Fruit fly (Drosophila melanogaster) whole organism, embryonic: ENCODE measurements around the gene elgi.

Source experiments
- Abd-B ChIP-seq: fragments of 200-800 bp; sonication (Bioruptor generic); optimal IDR thresholded peaks from 2 replicates; lab custom pipeline; 2018; ENCODE audit warnings: missing biosample characterization, mild to moderate bottlenecking, missing genetic modification characterization, moderate library complexity
- B-H2 ChIP-seq: fragments of 200-800 bp; sonication (Bioruptor generic); optimal IDR thresholded peaks from 2 replicates; lab custom pipeline; 2018; ENCODE audit warnings: missing biosample characterization, mild to moderate bottlenecking, missing genetic modification characterization
- CG10147 ChIP-seq: fragments of 200-800 bp; sonication (Bioruptor generic); optimal IDR thresholded peaks from 2 replicates; lab custom pipeline; 2019; ENCODE audit warnings: missing biosample characterization, mild to moderate bottlenecking, missing genetic modification characterization, moderate library complexity
- CG1024 ChIP-seq: fragments of 200-800 bp; sonication (Bioruptor generic); IDR thresholded peaks from 2 replicates; pipeline ENCODE4 v1.3.6; 2022; ENCODE audit warnings: missing biosample characterization, missing genetic modification characterization
- CG10267 ChIP-seq: fragments of 200-800 bp; sonication (Bioruptor generic); optimal IDR thresholded peaks from 2 replicates; lab custom pipeline; 2018; ENCODE audit warnings: missing biosample characterization, mild to moderate bottlenecking, missing genetic modification characterization, moderate library complexity
- CG11696 ChIP-seq: fragments of 200-800 bp; sonication (Bioruptor generic); IDR thresholded peaks from 2 replicates; pipeline ENCODE4 v1.3.6; 2022; ENCODE audit warnings: missing biosample characterization, missing genetic modification characterization
- CG1233 ChIP-seq: fragments of 200-800 bp; sonication (Bioruptor generic); optimal IDR thresholded peaks from 4 replicates; lab custom pipeline; 2018; ENCODE audit warnings: missing biosample characterization, mild to moderate bottlenecking, missing genetic modification characterization
- CG15269 ChIP-seq: fragments of 200-800 bp; sonication (Bioruptor generic); optimal IDR thresholded peaks from 2 replicates; lab custom pipeline; 2018; ENCODE audit warnings: missing biosample characterization, mild to moderate bottlenecking, missing genetic modification characterization, moderate library complexity
- CG1529 ChIP-seq: fragments of 200-800 bp; sonication (Bioruptor generic); optimal IDR thresholded peaks from 3 replicates; lab custom pipeline; 2018; ENCODE audit warnings: missing biosample characterization, missing genetic modification characterization
- CG16779 ChIP-seq: fragments of 200-800 bp; sonication (Bioruptor generic); IDR thresholded peaks from 2 replicates; pipeline ENCODE4 v1.3.6; 2022; ENCODE audit warnings: missing biosample characterization, missing genetic modification characterization
- CG30020 ChIP-seq: fragments of 200-800 bp; optimal IDR thresholded peaks from 2 replicates; lab custom pipeline; 2019; ENCODE audit warnings: missing biosample characterization, mild to moderate bottlenecking, missing genetic modification characterization, moderate library complexity
- CG30431 ChIP-seq: fragments of 200-800 bp; sonication (Bioruptor generic); optimal IDR thresholded peaks from 2 replicates; lab custom pipeline; 2017; ENCODE audit warnings: missing biosample characterization, missing genetic modification characterization
- CG3065 ChIP-seq: fragments of 200-800 bp; sonication (Bioruptor generic); optimal IDR thresholded peaks from 2 replicates; lab custom pipeline; 2016; ENCODE audit warnings: missing biosample characterization, missing genetic modification characterization
- CG32767 ChIP-seq: fragments of 200-800 bp; sonication (Bioruptor generic); IDR thresholded peaks from 2 replicates; pipeline ENCODE4 v1.3.6; 2022; ENCODE audit warnings: missing biosample characterization, missing genetic modification characterization
- CG34376 ChIP-seq: fragments of 200-800 bp; sonication (Bioruptor generic); optimal IDR thresholded peaks from 2 replicates; lab custom pipeline; 2018; ENCODE audit warnings: missing biosample characterization, mild to moderate bottlenecking, missing genetic modification characterization
- CG42726 ChIP-seq: fragments of 200-800 bp; sonication (Bioruptor generic); IDR thresholded peaks from 2 replicates; pipeline ENCODE4 v1.3.6; 2022; ENCODE audit warnings: missing biosample characterization, missing genetic modification characterization; ENCODE audit not compliant: partially characterized antibody
- CG6254 ChIP-seq: fragments of 200-800 bp; sonication (Bioruptor generic); optimal IDR thresholded peaks from 3 replicates; lab custom pipeline; 2017; ENCODE audit warnings: mild to moderate bottlenecking, missing biosample characterization, missing genetic modification reagents, missing genetic modification characterization
- CG6791 ChIP-seq: fragments of 200-800 bp; sonication (Bioruptor generic); IDR thresholded peaks from 3 replicates; pipeline ENCODE4 v1.3.6; 2022; ENCODE audit warnings: missing biosample characterization, missing genetic modification characterization; ENCODE audit not compliant: partially characterized antibody
- CG8290 ChIP-seq, 3 experiments: fragments of 200-800 bp; sonication (Bioruptor generic); optimal IDR thresholded peaks; 2 replicates each; lab custom pipeline; 2016 to 2019; ENCODE audit warnings: missing biosample characterization in 3 of 3, missing genetic modification characterization in 3 of 3, mild to moderate bottlenecking in 2 of 3, moderate library complexity in 1 of 3
- CG9876 ChIP-seq: fragments of 200-800 bp; sonication (Bioruptor generic); optimal IDR thresholded peaks from 2 replicates; lab custom pipeline; 2016; ENCODE audit warnings: missing biosample characterization, missing genetic modification characterization
- Dad ChIP-seq: fragments of 200-800 bp; sonication (Bioruptor generic); optimal IDR thresholded peaks from 3 replicates; lab custom pipeline; 2016; ENCODE audit warnings: missing biosample characterization, missing genetic modification characterization
- Doc2 ChIP-seq: fragments of 200-800 bp; sonication (Bioruptor generic); IDR thresholded peaks from 2 replicates; pipeline ENCODE4 v1.3.6; 2022; ENCODE audit warnings: missing biosample characterization, missing genetic modification characterization
- Dp ChIP-seq: fragments of 200-800 bp; sonication (Bioruptor generic); optimal IDR thresholded peaks from 2 replicates; lab custom pipeline; 2018; ENCODE audit warnings: missing biosample characterization, mild to moderate bottlenecking, missing genetic modification characterization, moderate library complexity
- E2f1 ChIP-seq: fragments of 200-800 bp; sonication (Bioruptor generic); IDR thresholded peaks from 2 replicates; pipeline ENCODE4 v1.3.6; 2022; ENCODE audit warnings: missing biosample characterization, missing genetic modification characterization
- E2f2 ChIP-seq: fragments of 200-800 bp; sonication (Bioruptor generic); IDR thresholded peaks from 2 replicates; pipeline ENCODE4 v1.3.6; 2022; ENCODE audit warnings: missing biosample characterization, missing genetic modification characterization
- HLH3B ChIP-seq: fragments of 200-800 bp; sonication (Bioruptor generic); IDR thresholded peaks from 2 replicates; pipeline ENCODE4 v1.3.6; 2022; ENCODE audit warnings: missing biosample characterization, missing genetic modification characterization
- HLH4C ChIP-seq: fragments of 200-800 bp; sonication (Bioruptor generic); IDR thresholded peaks from 3 replicates; pipeline ENCODE4 v1.3.6; 2022; ENCODE audit warnings: missing biosample characterization, missing genetic modification characterization; ENCODE audit not compliant: partially characterized antibody
- MESR4 ChIP-seq: fragments of 200-800 bp; sonication (Bioruptor generic); optimal IDR thresholded peaks from 2 replicates; lab custom pipeline; 2018; ENCODE audit warnings: missing biosample characterization, mild to moderate bottlenecking, missing genetic modification characterization, moderate library complexity
- Med ChIP-seq: fragments of 200-800 bp; sonication (Bioruptor generic); peaks from one replicate; lab custom pipeline; 2016; ENCODE audit warnings: missing biosample characterization, missing genetic modification characterization, mild to moderate bottlenecking, inconsistent platforms, moderate library complexity
- Poxn ChIP-seq: fragments of 200-800 bp; sonication (Bioruptor generic); IDR thresholded peaks from 2 replicates; pipeline ENCODE4 v1.3.6; 2022; ENCODE audit warnings: missing biosample characterization, missing genetic modification characterization
- Rx ChIP-seq: fragments of 200-800 bp; sonication (Bioruptor generic); IDR thresholded peaks from 2 replicates; pipeline ENCODE4 v1.3.6; 2022; ENCODE audit warnings: missing biosample characterization, missing genetic modification characterization
- Sry-β ChIP-seq: fragments of 200-800 bp; sonication (Bioruptor generic); optimal IDR thresholded peaks from 2 replicates; lab custom pipeline; 2018; ENCODE audit warnings: missing biosample characterization, mild to moderate bottlenecking, missing genetic modification characterization, moderate library complexity
- Vsx1 ChIP-seq: fragments of 200-800 bp; sonication (Bioruptor generic); optimal IDR thresholded peaks from 2 replicates; lab custom pipeline; 2017; ENCODE audit warnings: missing biosample characterization, mild to moderate bottlenecking, missing genetic modification characterization, missing genetic modification reagents
- ato ChIP-seq: fragments of 200-800 bp; sonication (Bioruptor generic); IDR thresholded peaks from 2 replicates; pipeline ENCODE4 v1.3.6; 2022; ENCODE audit warnings: missing biosample characterization, missing genetic modification characterization; ENCODE audit not compliant: partially characterized antibody
- bbx ChIP-seq: fragments of 200-800 bp; sonication (Bioruptor generic); IDR thresholded peaks from 2 replicates; pipeline ENCODE4 v1.3.6; 2022; ENCODE audit warnings: missing biosample characterization, missing genetic modification characterization; ENCODE audit not compliant: partially characterized antibody
- cato ChIP-seq: fragments of 200-800 bp; sonication (Bioruptor generic); optimal IDR thresholded peaks from 2 replicates; lab custom pipeline; 2016; ENCODE audit warnings: missing biosample characterization, missing genetic modification characterization, borderline replicate concordance
- chinmo ChIP-seq: fragments of 200-800 bp; sonication (Bioruptor generic); IDR thresholded peaks from 4 replicates; pipeline ENCODE4 v1.3.6; 2022; ENCODE audit warnings: missing biosample characterization, missing genetic modification characterization; ENCODE audit not compliant: partially characterized antibody
- crp ChIP-seq, 2 experiments: fragments of 200-800 bp; sonication (Bioruptor generic); optimal IDR thresholded peaks; 2 replicates in 1 of 2; 3 replicates in 1 of 2; lab custom pipeline; 2017; ENCODE audit warnings: missing biosample characterization in 2 of 2, missing genetic modification characterization in 2 of 2, mild to moderate bottlenecking in 1 of 2, moderate library complexity in 1 of 2
- dimm ChIP-seq: fragments of 200-800 bp; sonication (Bioruptor generic); IDR thresholded peaks from 2 replicates; pipeline ENCODE4 v1.3.6; 2022; ENCODE audit warnings: missing biosample characterization, missing genetic modification characterization
- ems ChIP-seq: fragments of 200-800 bp; sonication (Bioruptor generic); optimal IDR thresholded peaks from 3 replicates; lab custom pipeline; 2016; ENCODE audit warnings: missing biosample characterization, missing genetic modification characterization
- fd96Cb ChIP-seq: fragments of 200-800 bp; sonication (Bioruptor generic); optimal IDR thresholded peaks from 2 replicates; lab custom pipeline; 2018; ENCODE audit warnings: missing biosample characterization, mild to moderate bottlenecking, missing genetic modification characterization, moderate library complexity
- gcm ChIP-seq: fragments of 200-800 bp; sonication (Bioruptor generic); optimal IDR thresholded peaks from 2 replicates; lab custom pipeline; 2019; ENCODE audit warnings: missing biosample characterization, mild to moderate bottlenecking, missing genetic modification characterization, moderate library complexity
- gcm2 ChIP-seq: fragments of 200-800 bp; sonication (Bioruptor generic); optimal IDR thresholded peaks from 2 replicates; lab custom pipeline; 2016; ENCODE audit warnings: missing biosample characterization, missing genetic modification characterization
- hth ChIP-seq: fragments of >200 bp; optimal IDR thresholded peaks from 2 replicates; lab custom pipeline; 2017; ENCODE audit warnings: inconsistent platforms
- rib ChIP-seq: fragments of 200-800 bp; sonication (Bioruptor generic); IDR thresholded peaks from 2 replicates; pipeline ENCODE4 v1.3.6; 2022; ENCODE audit warnings: missing biosample characterization, missing genetic modification characterization
- sob ChIP-seq: fragments of 200-800 bp; sonication (Bioruptor generic); IDR thresholded peaks from 2 replicates; pipeline ENCODE4 v1.3.6; 2022; ENCODE audit warnings: missing biosample characterization, missing genetic modification characterization
- tio ChIP-seq: fragments of 200-800 bp; sonication (Bioruptor generic); optimal IDR thresholded peaks from 2 replicates; lab custom pipeline; 2017; ENCODE audit warnings: missing biosample characterization, missing genetic modification characterization, inconsistent platforms

elgi gene

dm6 chr3L:15981403-15981802, 25.1 kb downstream of the elgi start:
- TF ChIP-seq Dp (GFP tag; lab: Kevin White, UChicago) (peak; percentile 36), sob (GFP tag; lab: Robert Waterston, UW) (no peak), CG8290 (GFP tag; optimal IDR thresholded peaks at IDR 0.05; lab: Kevin White, UChicago) (no peak), CG8290 (tag; optimal IDR thresholded peaks at IDR 0.05; lab: Kevin White, UChicago) (no peak), E2f2 (GFP tag; lab: Robert Waterston, UW) (peak; percentile 66), CG1024 (no peak), crp (GFP tag; optimal IDR thresholded peaks at IDR 0.05; lab: Kevin White, UChicago) (peak in 1 of 2 experiments; percentile 48), E2f1 (0 out of 2 replicates have a peak, but pooled peaks have one; percentile 7), tio (no peak), Vsx1 (GFP tag; lab: Kevin White, UChicago) (no peak), cato (GFP tag; lab: Kevin White, UChicago) (no peak), chinmo (GFP tag; lab: Robert Waterston, UW) (peak; percentile 62; the same call in 1 of the 4 replicates), Dad (no peak)
- TF ChIP-seq, all 482 proteins: peak for 5

dm6 chr3L:15982148-15982547, 25.8 kb downstream of the elgi start:
- TF ChIP-seq ems (GFP tag; lab: Kevin White, UChicago) (no peak), HLH3B (GFP tag; lab: Robert Waterston, UW) (no peak), Sry-β (no peak), gcm2 (no peak), Doc2 (no peak), CG42726 (0 out of 2 replicates have a peak, but pooled peaks have one; percentile 51), CG11696 (GFP tag; lab: Robert Waterston, UW) (no peak), CG6791 (GFP tag; lab: Robert Waterston, UW) (0 out of 3 replicates have a peak, but pooled peaks have one; percentile 13), CG1529 (GFP tag; lab: Kevin White, UChicago) (no peak), Poxn (GFP tag; lab: Robert Waterston, UW) (no peak), CG16779 (GFP tag; lab: Robert Waterston, UW) (peak; percentile 44; the same call in 1 of the 2 replicates), ato (no peak), CG15269 (tag; lab: Kevin White, UChicago) (no peak), Med (peak; percentile 20), Rx (GFP tag; lab: Robert Waterston, UW) (peak; percentile 38)
- TF ChIP-seq, all 482 proteins: peak for 5

- TF ChIP-seq HLH3B (GFP tag; lab: Robert Waterston, UW) (peak; percentile 99), CG10147 (peak; percentile 99), hth (lab: Kevin White, UChicago) (no peak), crp (GFP tag; optimal IDR thresholded peaks at IDR 0.05; lab: Kevin White, UChicago) (peak in 1 of 2 experiments; percentile 76), bbx (no peak), CG10267 (tag; lab: Kevin White, UChicago) (peak; percentile 93), CG32767 (GFP tag; lab: Robert Waterston, UW) (peak; percentile 99), CG9876 (peak; percentile 73), dimm (GFP tag; lab: Robert Waterston, UW) (peak; percentile 96), CG3065 (GFP tag; lab: Kevin White, UChicago) (peak; percentile 93), MESR4 (GFP tag; lab: Kevin White, UChicago) (peak; percentile 84), B-H2 (GFP tag; lab: Kevin White, UChicago) (peak; percentile 99), fd96Cb (tag; lab: Kevin White, UChicago) (peak; percentile 98), Abd-B (peak; percentile 99), gcm (peak; percentile 94), HLH4C (GFP tag; lab: Robert Waterston, UW) (no peak), CG6254 (GFP tag; lab: Kevin White, UChicago) (peak; percentile 93), CG34376 (peak; percentile 99), CG30020 (tag; lab: Kevin White, UChicago) (peak; percentile 89), CG1233 (GFP tag; lab: Kevin White, UChicago) (peak; percentile 99), CG30431 (GFP tag; lab: Kevin White, UChicago) (peak; percentile 98), rib (GFP tag; lab: Robert Waterston, UW) (peak; percentile 99), ato (no peak)
Measured at dm6 chr3L:15982783-15983432, 26.6 kb downstream of the elgi start, which contains the start of the genes brm and Arl1. brm (minus strand) TSS chr3L:15982869. Arl1 (plus strand) TSS chr3L:15983135.
